Worm (Caenorhabditis elegans) whole organism, midembryonic: ENCODE results near the gene T01B7.13.

ENCODE experiments used
- T22C8.4 ChIP-seq: fragments of 200-800 bp; sonication (Bioruptor generic); IDR thresholded peaks from 2 replicates; pipeline ENCODE4 v1.3.6; 2022; ENCODE audit warnings: missing genetic modification characterization, missing compliant biosample characterization
- cog-1 ChIP-seq: sonication (generic microtip); optimal IDR thresholded peaks from 2 replicates; lab custom pipeline; 2016; ENCODE audit warnings: missing genetic modification characterization, missing compliant biosample characterization
- flt-1 ChIP-seq: fragments of 200-800 bp; sonication (Bioruptor generic); IDR thresholded peaks from 2 replicates; pipeline ENCODE4 v1.3.6; 2022; ENCODE audit warnings: missing genetic modification characterization, missing compliant biosample characterization
- klf-2 ChIP-seq: fragments of 200-800 bp; sonication (Bioruptor generic); conservative IDR thresholded peaks from 2 replicates; pipeline ENCODE4 v1.3.6; 2022; ENCODE audit warnings: missing genetic modification reagents, missing genetic modification characterization, missing compliant biosample characterization
- med-1 ChIP-seq: sonication (generic microtip); optimal IDR thresholded peaks from 2 replicates; lab custom pipeline; 2017; ENCODE audit warnings: missing genetic modification characterization, mild to moderate bottlenecking, missing compliant biosample characterization, antibody characterized with exemption, missing genetic modification reagents; ENCODE audit not compliant: insufficient read depth
- ref-1 ChIP-seq: fragments of 200-800 bp; sonication (Bioruptor generic); conservative IDR thresholded peaks from 2 replicates; pipeline ENCODE4 v1.3.6; 2022; ENCODE audit warnings: missing genetic modification reagents, missing genetic modification characterization, missing compliant biosample characterization
- tab-1 ChIP-seq: fragments of 200-800 bp; sonication (Bioruptor generic); IDR thresholded peaks from 2 replicates; pipeline ENCODE4 v1.3.6; 2022; ENCODE audit warnings: missing genetic modification characterization, missing compliant biosample characterization
- ztf-23 ChIP-seq: fragments of 200-800 bp; sonication (Bioruptor generic); IDR thresholded peaks from 2 replicates; pipeline ENCODE4 v1.3.6; 2022; ENCODE audit warnings: missing genetic modification reagents, missing genetic modification characterization, missing compliant biosample characterization
- ztf-29 ChIP-seq: fragments of 200-800 bp; sonication (Bioruptor generic); IDR thresholded peaks from 2 replicates; pipeline ENCODE4 v1.3.6; 2022; ENCODE audit warnings: missing genetic modification reagents, missing genetic modification characterization, missing compliant biosample characterization

T01B7.13 gene

ce11 chrII:8746298-8746775 is 31.1 kb downstream of the T01B7.13 start:
- TF ChIP-seq flt-1 (GFP tag; lab: Robert Waterston, UW), result no peak

ce11 chrII:8747246-8747938 is 32.2 kb downstream of the T01B7.13 start:
- TF ChIP-seq flt-1 (GFP tag; lab: Robert Waterston, UW), result peak; percentile 63; the same call in 1 of the 2 replicates
- no peak for TF ChIP-seq klf-2

ce11 chrII:8747939-8748352 is 32.7 kb downstream of the T01B7.13 start:
- TF ChIP-seq klf-2 (no peak), ref-1 (peak; percentile 55; the same call in 1 of the 2 replicates), tab-1 (GFP tag; lab: Robert Waterston, UW) (no peak), T22C8.4 (no peak), flt-1 (GFP tag; lab: Robert Waterston, UW) (0 out of 2 replicates have a peak, but pooled peaks have one; percentile 46), ztf-29 (GFP tag; lab: Robert Waterston, UW) (no peak), cog-1 (peak; percentile 79), ztf-23 (GFP tag; lab: Robert Waterston, UW) (no peak), med-1 (GFP tag; lab: Kevin White, UChicago) (no peak)

ce11 chrII:8748638-8749037 is 33.4 kb downstream of the T01B7.13 start:
- no peak for TF ChIP-seq med-1 (GFP tag; lab: Kevin White, UChicago)
- no peak for TF ChIP-seq cog-1
- no peak for TF ChIP-seq ztf-23 (GFP tag; lab: Robert Waterston, UW)
- no peak for TF ChIP-seq tab-1 (GFP tag; lab: Robert Waterston, UW)
- no peak for TF ChIP-seq klf-2
- TF ChIP-seq flt-1 (GFP tag; lab: Robert Waterston, UW), result no peak
- no peak for TF ChIP-seq ref-1
- TF ChIP-seq ztf-29 (GFP tag; lab: Robert Waterston, UW), result no peak
- TF ChIP-seq T22C8.4, result no peak

ce11 chrII:8749084-8749483 is 33.9 kb downstream of the T01B7.13 start:
- TF ChIP-seq ztf-23 (GFP tag; lab: Robert Waterston, UW) (no peak), tab-1 (GFP tag; lab: Robert Waterston, UW) (no peak), ztf-29 (GFP tag; lab: Robert Waterston, UW) (no peak), ref-1 (no peak), flt-1 (GFP tag; lab: Robert Waterston, UW) (no peak), T22C8.4 (no peak), klf-2 (no peak), med-1 (GFP tag; lab: Kevin White, UChicago) (no peak), cog-1 (no peak)

- no peak for TF ChIP-seq ref-1
- TF ChIP-seq cog-1, result no peak
- no peak for TF ChIP-seq tab-1 (GFP tag; lab: Robert Waterston, UW)
- TF ChIP-seq med-1 (GFP tag; lab: Kevin White, UChicago), result no peak
- TF ChIP-seq klf-2, result no peak
- no peak for TF ChIP-seq flt-1 (GFP tag; lab: Robert Waterston, UW)
- no peak for TF ChIP-seq T22C8.4
- no peak for TF ChIP-seq ztf-23 (GFP tag; lab: Robert Waterston, UW)
- TF ChIP-seq ztf-29 (GFP tag; lab: Robert Waterston, UW), result no peak
Observed at ce11 chrII:8750056-8750455, 34.9 kb downstream of the T01B7.13 start.

- no peak for TF ChIP-seq T22C8.4
- no peak for TF ChIP-seq med-1 (GFP tag; lab: Kevin White, UChicago)
- TF ChIP-seq klf-2, result no peak
- TF ChIP-seq ztf-23 (GFP tag; lab: Robert Waterston, UW), result 0 out of 2 replicates have a peak, but pooled peaks have one; percentile 18
- no peak for TF ChIP-seq flt-1 (GFP tag; lab: Robert Waterston, UW)
- TF ChIP-seq ztf-29 (GFP tag; lab: Robert Waterston, UW), result no peak
- no peak for TF ChIP-seq tab-1 (GFP tag; lab: Robert Waterston, UW)
Observed at ce11 chrII:8751042-8751441, 35.8 kb downstream of the T01B7.13 start.

- TF ChIP-seq ztf-23 (GFP tag; lab: Robert Waterston, UW) (no peak), ref-1 (no peak), med-1 (GFP tag; lab: Kevin White, UChicago) (no peak), cog-1 (no peak), ztf-29 (GFP tag; lab: Robert Waterston, UW) (no peak), T22C8.4 (no peak), klf-2 (no peak), tab-1 (GFP tag; lab: Robert Waterston, UW) (no peak), flt-1 (GFP tag; lab: Robert Waterston, UW) (no peak)
Observed at ce11 chrII:8751686-8752085, 36.5 kb downstream of the T01B7.13 start, which contains the start of gene atf-2. atf-2 (plus strand) TSS chrII:8751986.

- no peak for TF ChIP-seq flt-1 (GFP tag; lab: Robert Waterston, UW)
- TF ChIP-seq ztf-23 (GFP tag; lab: Robert Waterston, UW), result no peak
- TF ChIP-seq ztf-29 (GFP tag; lab: Robert Waterston, UW), result no peak
- TF ChIP-seq ref-1, result no peak
- TF ChIP-seq klf-2, result no peak
- TF ChIP-seq med-1 (GFP tag; lab: Kevin White, UChicago), result no peak
- TF ChIP-seq cog-1, result no peak
- TF ChIP-seq T22C8.4, result no peak
- no peak for TF ChIP-seq tab-1 (GFP tag; lab: Robert Waterston, UW)
Observed at ce11 chrII:8755270-8755669, 40.1 kb downstream of the T01B7.13 start, which contains the start of gene K08F8.7. K08F8.7 (minus strand) TSS chrII:8755370.

ce11 chrII:8759493-8759892 is 44.3 kb downstream of the T01B7.13 start, which contains the start of gene fut-1:
fut-1 (minus strand) TSS chrII:8759593.
- TF ChIP-seq cog-1 (no peak), flt-1 (GFP tag; lab: Robert Waterston, UW) (no peak)
